Fruit fly (Drosophila melanogaster) whole organism, prepupa: ENCODE measurements around the gene glob2.

ENCODE experiments used
- CG10631 ChIP-seq: fragments of 200-800 bp; sonication (Bioruptor generic); optimal IDR thresholded peaks from 2 replicates; lab custom pipeline; 2016; ENCODE audit warnings: missing biosample characterization, missing genetic modification characterization
- CG3919 ChIP-seq: fragments of 200-800 bp; sonication (Bioruptor generic); optimal IDR thresholded peaks from 3 replicates; lab custom pipeline; 2016; ENCODE audit warnings: missing biosample characterization, missing genetic modification characterization
- Eip78C ChIP-seq: fragments of 200-800 bp; sonication (Bioruptor generic); peaks from one replicate; lab custom pipeline; 2016; ENCODE audit warnings: missing biosample characterization, missing genetic modification characterization
- Sox102F ChIP-seq: fragments of 200-800 bp; sonication (Bioruptor generic); optimal IDR thresholded peaks from 2 replicates; lab custom pipeline; 2016; ENCODE audit warnings: missing biosample characterization, mild to moderate bottlenecking, missing genetic modification characterization
- Sox15 ChIP-seq: fragments of 200-800 bp; sonication (Bioruptor generic); optimal IDR thresholded peaks from 3 replicates; lab custom pipeline; 2016; ENCODE audit warnings: missing biosample characterization, missing genetic modification characterization
- dsx ChIP-seq: fragments of 200-800 bp; optimal IDR thresholded peaks from 3 replicates; lab custom pipeline; 2019; ENCODE audit warnings: missing biosample characterization, mild to moderate bottlenecking, missing genetic modification characterization, moderate library complexity; ENCODE audit not compliant: poor library complexity, severe bottlenecking
- lz ChIP-seq: fragments of 200-800 bp; sonication (Bioruptor generic); optimal IDR thresholded peaks from 3 replicates; lab custom pipeline; 2016; ENCODE audit warnings: missing biosample characterization, missing genetic modification characterization
- net ChIP-seq: fragments of 200-800 bp; sonication (Bioruptor generic); optimal IDR thresholded peaks from 3 replicates; lab custom pipeline; 2016; ENCODE audit warnings: missing biosample characterization, missing genetic modification characterization

dm6 chr3R:6560251-6560650 lies 48.5 kb downstream of the glob2 start, which contains the start of gene CG1137:
- TF ChIP-seq Sox102F (no peak), Eip78C (GFP tag; lab: Kevin White, UChicago) (no peak), CG3919 (no peak), lz (GFP tag; lab: Kevin White, UChicago) (no peak), net (GFP tag; lab: Kevin White, UChicago) (no peak), CG10631 (no peak), Sox15 (GFP tag; lab: Kevin White, UChicago) (no peak), dsx (GFP tag; lab: Kevin White, UChicago) (no peak)
